Worm (Caenorhabditis elegans) whole organism, midembryonic: Measurements from ENCODE around the gene fntb-1.

Experiments
- T22C8.4 ChIP-seq: fragments of 200-800 bp; sonication (Bioruptor generic); IDR thresholded peaks from 2 replicates; pipeline ENCODE4 v1.3.6; 2022; ENCODE audit warnings: missing genetic modification characterization, missing compliant biosample characterization
- cog-1 ChIP-seq: sonication (generic microtip); optimal IDR thresholded peaks from 2 replicates; lab custom pipeline; 2016; ENCODE audit warnings: missing genetic modification characterization, missing compliant biosample characterization
- flt-1 ChIP-seq: fragments of 200-800 bp; sonication (Bioruptor generic); IDR thresholded peaks from 2 replicates; pipeline ENCODE4 v1.3.6; 2022; ENCODE audit warnings: missing genetic modification characterization, missing compliant biosample characterization
- med-1 ChIP-seq: sonication (generic microtip); optimal IDR thresholded peaks from 2 replicates; lab custom pipeline; 2017; ENCODE audit warnings: missing genetic modification characterization, mild to moderate bottlenecking, missing compliant biosample characterization, antibody characterized with exemption, missing genetic modification reagents; ENCODE audit not compliant: insufficient read depth
- ref-1 ChIP-seq: fragments of 200-800 bp; sonication (Bioruptor generic); conservative IDR thresholded peaks from 2 replicates; pipeline ENCODE4 v1.3.6; 2022; ENCODE audit warnings: missing genetic modification reagents, missing genetic modification characterization, missing compliant biosample characterization
- tab-1 ChIP-seq: fragments of 200-800 bp; sonication (Bioruptor generic); IDR thresholded peaks from 2 replicates; pipeline ENCODE4 v1.3.6; 2022; ENCODE audit warnings: missing genetic modification characterization, missing compliant biosample characterization

DNA sequence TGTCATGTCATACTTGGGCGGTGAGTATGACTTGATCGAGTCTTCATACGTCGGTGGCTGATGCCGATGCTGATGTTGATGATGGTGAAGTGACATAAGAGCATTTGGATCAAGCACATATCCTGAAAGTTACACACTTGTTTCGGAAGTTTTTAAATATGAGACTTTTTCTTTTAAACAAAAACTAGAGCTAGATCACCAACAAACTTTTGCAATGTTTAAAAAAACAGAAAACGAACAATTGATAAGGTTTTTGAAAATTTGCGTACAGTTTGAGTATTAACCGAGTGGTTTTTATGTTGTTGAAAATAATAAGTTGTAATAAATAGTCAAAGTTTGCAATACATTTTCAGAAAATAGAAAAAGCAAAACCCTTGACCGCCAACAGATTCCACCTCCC is 37.1 kb downstream of the fntb-1 start, which contains the start of gene R02D5.4:
- TF ChIP-seq flt-1 (GFP tag; lab: Robert Waterston, UW) = no peak
- TF ChIP-seq tab-1 (GFP tag; lab: Robert Waterston, UW) = no peak
- no peak for TF ChIP-seq ref-1 (GFP tag; lab: Robert Waterston, UW)
- no peak for TF ChIP-seq med-1 (GFP tag; lab: Kevin White, UChicago)
- no peak for TF ChIP-seq cog-1
- TF ChIP-seq T22C8.4 (GFP tag; lab: Robert Waterston, UW) = no peak
